Worm (Caenorhabditis elegans) whole organism, young adult: ENCODE results near the gene Y17D7B.4.
A peak's percentile ranks its signal among the peaks of the same experiment; 100 is the strongest.

Source experiments
- B0019.2 ChIP-seq: fragments of 200-800 bp; sonication (Bioruptor generic); conservative IDR thresholded peaks from 2 replicates; pipeline ENCODE4 v1.3.6; 2022; ENCODE audit warnings: missing genetic modification reagents, missing genetic modification characterization, missing compliant biosample characterization
- B0035.1 ChIP-seq: sonication (generic microtip); optimal IDR thresholded peaks from 2 replicates; lab custom pipeline; 2016; ENCODE audit warnings: missing genetic modification characterization, mild to moderate bottlenecking, missing compliant biosample characterization, missing genotype, missing genetic modification reagents
- B0336.3 ChIP-seq: fragments of 200-800 bp; sonication (Bioruptor generic); IDR thresholded peaks from 2 replicates; pipeline ENCODE4 v1.3.6; 2022; ENCODE audit warnings: missing genetic modification characterization, missing compliant biosample characterization
- F22D6.2 ChIP-seq: sonication (generic microtip); optimal IDR thresholded peaks from 2 replicates; lab custom pipeline; 2016; ENCODE audit warnings: mild to moderate bottlenecking, missing genetic modification characterization, missing compliant biosample characterization
- F57C9.4 ChIP-seq: sonication (generic microtip); optimal IDR thresholded peaks from 2 replicates; lab custom pipeline; 2017; ENCODE audit warnings: mild to moderate bottlenecking, missing genetic modification characterization, missing compliant biosample characterization
- ZK185.1 ChIP-seq: sonication (generic microtip); optimal IDR thresholded peaks from 2 replicates; lab custom pipeline; 2016; ENCODE audit warnings: mild to moderate bottlenecking, missing genetic modification characterization, missing compliant biosample characterization; ENCODE audit not compliant: poor library complexity, severe bottlenecking
- aptf-3 ChIP-seq: fragments of 200-800 bp; sonication (Bioruptor generic); IDR thresholded peaks from 2 replicates; pipeline ENCODE4 v1.3.6; 2022; ENCODE audit warnings: missing genetic modification characterization, missing compliant biosample characterization
- atf-7 ChIP-seq: sonication (generic microtip); optimal IDR thresholded peaks from 2 replicates; lab custom pipeline; 2017; ENCODE audit warnings: mild to moderate bottlenecking, missing genetic modification characterization, missing compliant biosample characterization
- bed-2 ChIP-seq: fragments of 200-800 bp; sonication (Bioruptor generic); IDR thresholded peaks from 2 replicates; pipeline ENCODE4 v1.3.6; 2022; ENCODE audit warnings: missing genetic modification reagents, missing genetic modification characterization, missing compliant biosample characterization
- ccch-3 ChIP-seq: fragments of 200-800 bp; sonication (Bioruptor generic); optimal IDR thresholded peaks from 2 replicates; lab custom pipeline; 2018; ENCODE audit warnings: mild to moderate bottlenecking, missing genetic modification characterization, missing compliant biosample characterization
- ceh-58 ChIP-seq: fragments of 200-800 bp; sonication (Bioruptor generic); IDR thresholded peaks from 2 replicates; pipeline ENCODE4 v1.3.6; 2022; ENCODE audit warnings: missing genetic modification characterization, missing compliant biosample characterization
- ceh-91 ChIP-seq: fragments of 200-800 bp; sonication (Bioruptor generic); IDR thresholded peaks from 2 replicates; pipeline ENCODE4 v1.3.6; 2022; ENCODE audit warnings: missing genetic modification reagents, missing genetic modification characterization, missing compliant biosample characterization
- dox-1 ChIP-seq: fragments of 200-800 bp; sonication (Bioruptor generic); IDR thresholded peaks from 2 replicates; pipeline ENCODE4 v1.3.6; 2022; ENCODE audit warnings: missing genetic modification reagents, missing genetic modification characterization, missing compliant biosample characterization
- egl-18 ChIP-seq: fragments of 200-800 bp; sonication (Bioruptor generic); IDR thresholded peaks from 2 replicates; pipeline ENCODE4 v1.3.6; 2022; ENCODE audit warnings: missing genetic modification reagents, missing genetic modification characterization, missing compliant biosample characterization
- hmg-20 ChIP-seq: fragments of 200-800 bp; sonication (Bioruptor generic); IDR thresholded peaks from 2 replicates; pipeline ENCODE4 v1.3.6; 2022; ENCODE audit warnings: missing genetic modification reagents, missing genetic modification characterization, missing compliant biosample characterization
- lag-1 ChIP-seq: fragments of 200-800 bp; sonication (Bioruptor generic); IDR thresholded peaks from 2 replicates; pipeline ENCODE4 v1.3.6; 2022; ENCODE audit warnings: missing genetic modification reagents, missing genetic modification characterization, missing compliant biosample characterization
- let-607 ChIP-seq, 2 experiments: fragments of 200-800 bp in 1 of 2; sonication (Bioruptor generic) in 1 of 2; sonication (generic microtip) in 1 of 2; optimal IDR thresholded peaks; 2 replicates each; lab custom pipeline; 2016 to 2018; ENCODE audit warnings: mild to moderate bottlenecking in 2 of 2, missing compliant biosample characterization in 2 of 2, missing genetic modification characterization in 2 of 2, moderate library complexity in 2 of 2, missing genotype in 1 of 2
- lin-35 ChIP-seq, 3 experiments: fragments of 150-350 bp in 2 of 3; sonication (generic microtip) in 1 of 3; optimal IDR thresholded peaks; 2 replicates each; lab custom pipeline; 2014 to 2018; ENCODE audit warnings: missing biosample characterization in 3 of 3, missing genetic modification characterization in 3 of 3, missing genetic modification reagents in 3 of 3
- madf-10 ChIP-seq: sonication (generic microtip); optimal IDR thresholded peaks from 2 replicates; lab custom pipeline; 2016; ENCODE audit warnings: mild to moderate bottlenecking, missing genetic modification characterization, missing compliant biosample characterization
- madf-6 ChIP-seq: fragments of 200-800 bp; sonication (Bioruptor generic); IDR thresholded peaks from 2 replicates; pipeline ENCODE4 v1.3.6; 2022; ENCODE audit warnings: missing genetic modification reagents, missing genetic modification characterization, missing compliant biosample characterization
- mcd-1 ChIP-seq: fragments of 200-800 bp; sonication (Bioruptor generic); IDR thresholded peaks from 2 replicates; pipeline ENCODE4 v1.3.6; 2022; ENCODE audit warnings: missing genetic modification reagents, missing genetic modification characterization, missing compliant biosample characterization
- mel-28 ChIP-seq: sonication (generic microtip); optimal IDR thresholded peaks from 2 replicates; lab custom pipeline; 2016; ENCODE audit warnings: borderline replicate concordance, mild to moderate bottlenecking, missing genetic modification characterization, missing compliant biosample characterization
- mxl-1 ChIP-seq: sonication (generic microtip); optimal IDR thresholded peaks from 2 replicates; lab custom pipeline; 2016; ENCODE audit warnings: missing genetic modification characterization, missing compliant biosample characterization
- nfya-1 ChIP-seq: sonication (generic microtip); optimal IDR thresholded peaks from 2 replicates; lab custom pipeline; 2017; ENCODE audit warnings: antibody characterized with exemption, missing compliant biosample characterization, missing genetic modification characterization, borderline replicate concordance; ENCODE audit not compliant: insufficient read depth
- nfyb-1 ChIP-seq: fragments of 200-800 bp; sonication (Bioruptor generic); IDR thresholded peaks from 2 replicates; pipeline ENCODE4 v1.3.6; 2022; ENCODE audit warnings: missing genetic modification reagents, missing genetic modification characterization, missing compliant biosample characterization
- repo-1 ChIP-seq: sonication (generic microtip); optimal IDR thresholded peaks from 2 replicates; lab custom pipeline; 2017; ENCODE audit warnings: mild to moderate bottlenecking, missing genetic modification characterization, missing compliant biosample characterization
- snpc-1.3 ChIP-seq: sonication (generic microtip); optimal IDR thresholded peaks from 2 replicates; lab custom pipeline; 2017; ENCODE audit warnings: missing genetic modification characterization, mild to moderate bottlenecking, missing compliant biosample characterization, antibody characterized with exemption, moderate library complexity, missing genotype, missing genetic modification reagents; ENCODE audit not compliant: insufficient read depth
- snpc-4 ChIP-seq, 5 experiments: fragments of 150-350 bp in 1 of 5; sonication (generic microtip) in 4 of 5; optimal IDR thresholded peaks; 2 replicates each; lab custom pipeline; 2014 to 2018; ENCODE audit warnings: missing genetic modification characterization in 5 of 5, missing biosample characterization in 3 of 5, antibody characterized with exemption in 2 of 5, mild to moderate bottlenecking in 2 of 5, missing compliant biosample characterization in 2 of 5, missing genotype in 2 of 5, moderate library complexity in 2 of 5, missing genetic modification reagents in 1 of 5
- somi-1 ChIP-seq: fragments of 200-800 bp; sonication (Bioruptor generic); optimal IDR thresholded peaks from 2 replicates; lab custom pipeline; 2018; ENCODE audit warnings: mild to moderate bottlenecking, missing genetic modification characterization, missing compliant biosample characterization
- tbp1 ChIP-seq: fragments of 200-800 bp; sonication (Bioruptor generic); optimal IDR thresholded peaks from 2 replicates; lab custom pipeline; 2018; ENCODE audit warnings: mild to moderate bottlenecking, missing genetic modification characterization, missing compliant biosample characterization
- tbx-9 ChIP-seq: sonication (generic microtip); optimal IDR thresholded peaks from 2 replicates; lab custom pipeline; 2016; ENCODE audit warnings: borderline replicate concordance, missing genetic modification characterization, inconsistent platforms, missing compliant biosample characterization
- tlf-1 ChIP-seq: fragments of 200-800 bp; sonication (Bioruptor generic); optimal IDR thresholded peaks from 2 replicates; lab custom pipeline; 2018; ENCODE audit warnings: mild to moderate bottlenecking, missing genetic modification characterization, missing compliant biosample characterization
- zfh-2 ChIP-seq: fragments of 200-800 bp; sonication (Bioruptor generic); conservative IDR thresholded peaks from 2 replicates; pipeline ENCODE4 v1.3.6; 2022; ENCODE audit warnings: missing genetic modification reagents, missing genetic modification characterization, missing compliant biosample characterization
- zim-3 ChIP-seq: sonication (generic microtip); optimal IDR thresholded peaks from 2 replicates; lab custom pipeline; 2017; ENCODE audit warnings: mild to moderate bottlenecking, missing genetic modification characterization, moderate library complexity, missing compliant biosample characterization
- ztf-22 ChIP-seq: fragments of 200-800 bp; sonication (Bioruptor generic); optimal IDR thresholded peaks from 2 replicates; lab custom pipeline; 2018; ENCODE audit warnings: mild to moderate bottlenecking, missing genetic modification characterization, moderate library complexity, missing compliant biosample characterization
- ztf-26 ChIP-seq: sonication (generic microtip); optimal IDR thresholded peaks from 2 replicates; lab custom pipeline; 2017; ENCODE audit warnings: missing genetic modification characterization, missing compliant biosample characterization

The Y17D7B.4 gene

ce11 chrV:18746937-18747660 lies 29.4 kb downstream of the Y17D7B.4 start, which contains the start of gene clec-251:
Gene clec-251 (minus strand): TSS chrV:18746987.
- TF ChIP-seq B0336.3 (GFP tag; lab: Robert Waterston, UW) (no peak), dox-1 (GFP tag; lab: Robert Waterston, UW) (0 out of 2 replicates have a peak, but pooled peaks have one; percentile 9), zfh-2 (GFP tag; lab: Robert Waterston, UW) (peak; percentile 77; the same call in 1 of the 2 replicates)

ce11 chrV:18742108-18742507 lies 34.4 kb downstream of the Y17D7B.4 start, which contains the start of gene clec-250:
Gene clec-250 (minus strand): TSS chrV:18742208.
- TF ChIP-seq tlf-1 (GFP tag; lab: Kevin White, UChicago) (no peak), ztf-22 (GFP tag; lab: Kevin White, UChicago) (no peak), aptf-3 (GFP tag; lab: Robert Waterston, UW) (no peak), tbx-9 (tag; lab: Kevin White, UChicago) (no peak), repo-1 (tag; lab: Kevin White, UChicago) (no peak), zim-3 (no peak)

ce11 chrV:18737646-18738045 lies 38.8 kb downstream of the Y17D7B.4 start:
- TF ChIP-seq mel-28 (tag; lab: Kevin White, UChicago), result no peak
- TF ChIP-seq B0336.3 (GFP tag; lab: Robert Waterston, UW), result no peak
- no peak for TF ChIP-seq nfyb-1 (GFP tag; lab: Robert Waterston, UW)
- TF ChIP-seq ceh-58 (GFP tag; lab: Robert Waterston, UW), result no peak
- TF ChIP-seq mxl-1, result no peak
- no peak for TF ChIP-seq ZK185.1 (tag; lab: Kevin White, UChicago)
- no peak for TF ChIP-seq let-607 (tag; optimal IDR thresholded peaks at IDR 0.05; lab: Kevin White, UChicago)
- no peak for TF ChIP-seq B0035.1 (tag; lab: Kevin White, UChicago)
- no peak for TF ChIP-seq lag-1 (GFP tag; lab: Robert Waterston, UW)
- no peak for TF ChIP-seq ztf-26 (tag; lab: Kevin White, UChicago)
- TF ChIP-seq mcd-1, result no peak
- TF ChIP-seq F57C9.4 (tag; lab: Kevin White, UChicago), result no peak
- no peak for TF ChIP-seq F22D6.2 (tag; lab: Kevin White, UChicago)
- no peak for TF ChIP-seq lin-35 (GFP tag; optimal IDR thresholded peaks at IDR 0.05; lab: Kevin White, UChicago)
- no peak for TF ChIP-seq snpc-4 (GFP tag; optimal IDR thresholded peaks at IDR 0.05; lab: Kevin White, UChicago)
- TF ChIP-seq snpc-4 (tag; optimal IDR thresholded peaks at IDR 0.05; lab: Kevin White, UChicago), result no peak
- TF ChIP-seq egl-18 (GFP tag; lab: Robert Waterston, UW), result no peak

- no peak for TF ChIP-seq ccch-3 (GFP tag; lab: Kevin White, UChicago)
- no peak for TF ChIP-seq snpc-1.3 (tag; lab: Kevin White, UChicago)
- no peak for TF ChIP-seq hmg-20 (GFP tag; lab: Robert Waterston, UW)
- TF ChIP-seq ceh-91 (GFP tag; lab: Robert Waterston, UW), result no peak
- TF ChIP-seq, all 124 proteins: peak for 0
These were observed 42.1 kb downstream of the Y17D7B.4 start, which contains the start of gene scl-20 for ce11 chrV:18734381-18734780. Gene scl-20 (minus strand): TSS chrV:18734481.

ce11 chrV:18733942-18734341 lies 42.5 kb downstream of the Y17D7B.4 start:
- TF ChIP-seq tbx-9 (tag; lab: Kevin White, UChicago) (no peak), B0019.2 (no peak), nfya-1 (no peak), somi-1 (GFP tag; lab: Kevin White, UChicago) (no peak), bed-2 (GFP tag; lab: Robert Waterston, UW) (no peak), zim-3 (no peak), tbp1 (no peak), madf-6 (GFP tag; lab: Robert Waterston, UW) (no peak), atf-7 (tag; lab: Kevin White, UChicago) (no peak), madf-10 (no peak)
